Worm (Caenorhabditis elegans): ENCODE data around the gene odr-1.

odr-1 gene

ce11 chrX:13526219-13527218 lies 24.3 kb downstream of the odr-1 start:
- TF ChIP-seq mbf-1 (tag; optimal IDR thresholded peaks at IDR 0.05) (no peak), lsy-2 (tag; optimal IDR thresholded peaks at IDR 0.05) (peak in 1 of 2 experiments; percentile 8), peb-1 (tag; optimal IDR thresholded peaks at IDR 0.05) (no peak), sma-9 (GFP tag; optimal IDR thresholded peaks at IDR 0.05) (peak; percentile 32), sma-9 (tag; optimal IDR thresholded peaks at IDR 0.05) (no peak)

- no peak for TF ChIP-seq nhr-25 (tag; optimal IDR thresholded peaks at IDR 0.05)
- no peak for TF ChIP-seq unc-62 (GFP tag; optimal IDR thresholded peaks at IDR 0.05)
- no peak for TF ChIP-seq egl-27 (tag; optimal IDR thresholded peaks at IDR 0.05)
- TF ChIP-seq Y55F3AM.14 (GFP tag; optimal IDR thresholded peaks at IDR 0.05): no peak
- no peak for TF ChIP-seq sma-3 (GFP tag; optimal IDR thresholded peaks at IDR 0.05)
- no peak for TF ChIP-seq nhr-12 (tag; optimal IDR thresholded peaks at IDR 0.05)
- no peak for TF ChIP-seq crh-2 (tag; optimal IDR thresholded peaks at IDR 0.05)
- TF ChIP-seq lsy-2 (tag; optimal IDR thresholded peaks at IDR 0.05): no peak
- TF ChIP-seq dmd-4 (tag; optimal IDR thresholded peaks at IDR 0.05): no peak
- TF ChIP-seq ceh-16 (tag; optimal IDR thresholded peaks at IDR 0.05): no peak
- TF ChIP-seq F13H6.1 (tag; optimal IDR thresholded peaks at IDR 0.05): no peak
- no peak for TF ChIP-seq zag-1 (tag; optimal IDR thresholded peaks at IDR 0.05)
- no peak for TF ChIP-seq ztf-1 (GFP tag; conservative IDR thresholded peaks at IDR 0.05)
- no peak for TF ChIP-seq R02D3.7 (tag; optimal IDR thresholded peaks at IDR 0.05)
- no peak for TF ChIP-seq ama-1 (optimal IDR thresholded peaks at IDR 0.05)
These were observed 25.7 kb downstream of the odr-1 start for ce11 chrX:13525094-13525493.

ce11 chrX:13518861-13519713 lies 31.7 kb downstream of the odr-1 start, which contains the start of the genes cdk-4 and F18H3.1:
TSS of gene cdk-4 (minus strand) at chrX:13518911.
TSS of gene F18H3.1 (plus strand) at chrX:13519663.
- no peak for TF ChIP-seq ceh-82 (tag; optimal IDR thresholded peaks at IDR 0.05)
- no peak for TF ChIP-seq sma-3 (GFP tag; optimal IDR thresholded peaks at IDR 0.05)
- TF ChIP-seq elt-1 (tag; optimal IDR thresholded peaks at IDR 0.05): no peak
- TF ChIP-seq sem-4 (tag; optimal IDR thresholded peaks at IDR 0.05): peak; percentile 52
- peak; percentile 56 for TF ChIP-seq crh-2 (tag; optimal IDR thresholded peaks at IDR 0.05)
- no peak for TF ChIP-seq snpc-4 (tag; optimal IDR thresholded peaks at IDR 0.05)
- no peak for TF ChIP-seq ztf-4 (tag; optimal IDR thresholded peaks at IDR 0.05)
- TF ChIP-seq fos-1 (tag; optimal IDR thresholded peaks at IDR 0.05): peak; percentile 20
- TF ChIP-seq F13H6.1 (tag; optimal IDR thresholded peaks at IDR 0.05): peak; percentile 15
- TF ChIP-seq R02D3.7 (tag; optimal IDR thresholded peaks at IDR 0.05): no peak
- TF ChIP-seq nhr-25 (tag; optimal IDR thresholded peaks at IDR 0.05): peak; percentile 23
- TF ChIP-seq ztf-1 (GFP tag; conservative IDR thresholded peaks at IDR 0.05): no peak
- TF ChIP-seq elt-3 (tag; optimal IDR thresholded peaks at IDR 0.05): no peak
- no peak for TF ChIP-seq aly-2 (tag; optimal IDR thresholded peaks at IDR 0.05)
- TF ChIP-seq sma-9 (GFP tag; optimal IDR thresholded peaks at IDR 0.05): no peak
- no peak for TF ChIP-seq sma-9 (tag; optimal IDR thresholded peaks at IDR 0.05)
- no peak for TF ChIP-seq peb-1 (tag; optimal IDR thresholded peaks at IDR 0.05)
- peak; percentile 94 for TF ChIP-seq unc-55 (GFP tag; optimal IDR thresholded peaks at IDR 0.05)
- TF ChIP-seq lin-13 (GFP tag; optimal IDR thresholded peaks at IDR 0.05): peak; percentile 12
- no peak for TF ChIP-seq nhr-11 (tag; optimal IDR thresholded peaks at IDR 0.05)
- TF ChIP-seq lsy-2 (tag; optimal IDR thresholded peaks at IDR 0.05): peak in 1 of 2 experiments; percentile 52
- TF ChIP-seq C34F6.9 (tag; optimal IDR thresholded peaks at IDR 0.05): peak; percentile 81
- TF ChIP-seq ceh-16 (tag; optimal IDR thresholded peaks at IDR 0.05): peak; percentile 29
- TF ChIP-seq zag-1 (tag; optimal IDR thresholded peaks at IDR 0.05): peak; percentile 1
- TF ChIP-seq nhr-129 (tag; optimal IDR thresholded peaks at IDR 0.05): peak; percentile 77
- TF ChIP-seq nhr-10 (tag; optimal IDR thresholded peaks at IDR 0.05): no peak

ce11 chrX:13514384-13514783 lies 36.4 kb downstream of the odr-1 start:
- peak; percentile 93 for TF ChIP-seq nhr-6 (tag; optimal IDR thresholded peaks at IDR 0.05)
- TF ChIP-seq alr-1 (tag; optimal IDR thresholded peaks at IDR 0.05): no peak
- peak; percentile 99 for TF ChIP-seq unc-55 (GFP tag; optimal IDR thresholded peaks at IDR 0.05)
- peak; percentile 40 for TF ChIP-seq ZK546.5 (tag; optimal IDR thresholded peaks at IDR 0.05)
- no peak for TF ChIP-seq lin-39 (tag; optimal IDR thresholded peaks at IDR 0.05)
- no peak for TF ChIP-seq elt-3 (tag; optimal IDR thresholded peaks at IDR 0.05)
- TF ChIP-seq F13H6.1 (tag; optimal IDR thresholded peaks at IDR 0.05): peak; percentile 88
- no peak for TF ChIP-seq elt-1 (tag; optimal IDR thresholded peaks at IDR 0.05)
- peak; percentile 88 for TF ChIP-seq nhr-237 (tag; optimal IDR thresholded peaks at IDR 0.05)
- peak; percentile 33 for TF ChIP-seq blmp-1 (tag; optimal IDR thresholded peaks at IDR 0.05; ENCODE audit: insufficient read depth)
- TF ChIP-seq nhr-77 (tag; optimal IDR thresholded peaks at IDR 0.05): peak; percentile 87
- TF ChIP-seq ama-1 (optimal IDR thresholded peaks at IDR 0.05): no peak
- peak; percentile 10 for TF ChIP-seq unc-62 (GFP tag; optimal IDR thresholded peaks at IDR 0.05)
- TF ChIP-seq ztf-1 (GFP tag; conservative IDR thresholded peaks at IDR 0.05): no peak
- peak; percentile 83 for TF ChIP-seq snpc-4 (tag; optimal IDR thresholded peaks at IDR 0.05)
- peak; percentile 45 for TF ChIP-seq zag-1 (tag; optimal IDR thresholded peaks at IDR 0.05)
- TF ChIP-seq lin-11 (tag; optimal IDR thresholded peaks at IDR 0.05): no peak
- peak; percentile 82 for TF ChIP-seq fos-1 (tag; optimal IDR thresholded peaks at IDR 0.05)
- peak; percentile 68 for TF ChIP-seq ceh-16 (tag; optimal IDR thresholded peaks at IDR 0.05)
- peak; percentile 92 for TF ChIP-seq lin-13 (GFP tag; optimal IDR thresholded peaks at IDR 0.05)
- peak; percentile 20 for TF ChIP-seq ztf-11 (tag; optimal IDR thresholded peaks at IDR 0.05)
- peak; percentile 52 for TF ChIP-seq nhr-12 (tag; optimal IDR thresholded peaks at IDR 0.05)
- TF ChIP-seq nhr-10 (tag; optimal IDR thresholded peaks at IDR 0.05): peak; percentile 90
